Fruit fly (Drosophila melanogaster) whole organism, pupa: ENCODE results near the gene Alg2.

ENCODE experiments used
- CG4496 ChIP-seq: fragments of 200-800 bp; sonication (Bioruptor generic); IDR thresholded peaks from 3 replicates; pipeline ENCODE4 v1.3.6; 2022; ENCODE audit warnings: missing biosample characterization, missing genetic modification characterization
- CG9948 ChIP-seq: fragments of 200-800 bp; sonication (Bioruptor generic); optimal IDR thresholded peaks from 2 replicates; lab custom pipeline; 2018; ENCODE audit warnings: missing biosample characterization, mild to moderate bottlenecking, missing genetic modification characterization, moderate library complexity

- TF ChIP-seq CG9948: no peak
- TF ChIP-seq CG4496 (GFP tag; lab: Robert Waterston, UW): no peak
Observed at dm6 chr3L:3169107-3169506, 25.5 kb downstream of the Alg2 start, which contains the start of the genes CG32278 and CG32281.
